Fruit fly (Drosophila melanogaster) whole organism, embryonic: ENCODE data around the gene CG3726.

Experiments used
- Awh ChIP-seq: fragments of 200-800 bp; sonication (Bioruptor generic); IDR thresholded peaks from 2 replicates; pipeline ENCODE4, ENCODE4 v1.3.6; 2022; ENCODE audit warnings: missing biosample characterization, missing genetic modification characterization
- Bgb ChIP-seq: fragments of 200-800 bp; sonication (Bioruptor generic); IDR thresholded peaks from 2 replicates; pipeline ENCODE4 v1.3.6; 2022; ENCODE audit warnings: missing biosample characterization, missing genetic modification characterization; ENCODE audit not compliant: partially characterized antibody
- Blimp-1 ChIP-seq: fragments of 200-800 bp; sonication (Bioruptor generic); optimal IDR thresholded peaks from 3 replicates; lab custom pipeline; 2018; ENCODE audit warnings: missing biosample characterization, missing genetic modification characterization, mild to moderate bottlenecking, moderate library complexity, missing genetic modification reagents
- CG12744 ChIP-seq: fragments of 200-800 bp; sonication (Bioruptor generic); optimal IDR thresholded peaks from 2 replicates; lab custom pipeline; 2016; ENCODE audit warnings: missing biosample characterization, missing genetic modification characterization
- CG14014 ChIP-seq: fragments of 200-800 bp; sonication (Bioruptor generic); IDR thresholded peaks from 2 replicates; pipeline ENCODE4 v1.3.6; 2022; ENCODE audit warnings: missing biosample characterization, missing genetic modification characterization
- CG15269 ChIP-seq: fragments of 200-800 bp; sonication (Bioruptor generic); optimal IDR thresholded peaks from 2 replicates; lab custom pipeline; 2018; ENCODE audit warnings: missing biosample characterization, mild to moderate bottlenecking, missing genetic modification characterization, moderate library complexity
- CG1647 ChIP-seq: fragments of 200-800 bp; sonication (Bioruptor generic); optimal IDR thresholded peaks from 3 replicates; lab custom pipeline; 2016; ENCODE audit warnings: missing biosample characterization, missing genetic modification characterization
- CG17361 ChIP-seq: fragments of 200-800 bp; sonication (Bioruptor generic); IDR thresholded peaks from 3 replicates; pipeline ENCODE4 v1.3.6; 2022; ENCODE audit warnings: missing biosample characterization, missing genetic modification characterization
- CG17802 ChIP-seq: fragments of 200-800 bp; sonication (Bioruptor generic); optimal IDR thresholded peaks from 2 replicates; lab custom pipeline; 2018; ENCODE audit warnings: missing biosample characterization, mild to moderate bottlenecking, missing genetic modification characterization, moderate library complexity
- CG5245 ChIP-seq: fragments of 200-800 bp; sonication (Bioruptor generic); optimal IDR thresholded peaks from 3 replicates; lab custom pipeline; 2016; ENCODE audit warnings: missing biosample characterization, missing genetic modification characterization
- CG6813 ChIP-seq: fragments of 200-800 bp; sonication (Bioruptor generic); optimal IDR thresholded peaks from 2 replicates; lab custom pipeline; 2017; ENCODE audit warnings: missing biosample characterization, missing genetic modification characterization, mild to moderate bottlenecking, moderate library complexity, missing genetic modification reagents
- CG7556 ChIP-seq: fragments of 200-800 bp; sonication (Bioruptor generic); optimal IDR thresholded peaks from 2 replicates; lab custom pipeline; 2017; ENCODE audit warnings: missing biosample characterization, mild to moderate bottlenecking, missing genetic modification characterization
- CG9215 ChIP-seq: fragments of 200-800 bp; sonication (Bioruptor generic); IDR thresholded peaks from 2 replicates; pipeline ENCODE4 v1.3.6; 2022; ENCODE audit warnings: missing biosample characterization, missing genetic modification characterization
- CkIIα-i1 ChIP-seq: fragments of 200-800 bp; sonication (Bioruptor generic); IDR thresholded peaks from 2 replicates; pipeline ENCODE4 v1.3.6; 2022; ENCODE audit warnings: missing biosample characterization, missing genetic modification characterization
- Dll ChIP-seq: fragments of 200-800 bp; sonication (Bioruptor generic); IDR thresholded peaks from 4 replicates; pipeline ENCODE4 v1.3.6; 2022; ENCODE audit warnings: missing biosample characterization, missing genetic modification characterization; ENCODE audit not compliant: partially characterized antibody
- ERR ChIP-seq: fragments of 200-800 bp; sonication (Bioruptor generic); optimal IDR thresholded peaks from 2 replicates; lab custom pipeline; 2016; ENCODE audit warnings: missing biosample characterization, missing genetic modification characterization
- Gsc ChIP-seq: fragments of 200-800 bp; sonication (Bioruptor generic); IDR thresholded peaks from 2 replicates; pipeline ENCODE4 v1.3.6; 2022; ENCODE audit warnings: missing biosample characterization, missing genetic modification characterization
- HLH54F ChIP-seq: fragments of 200-800 bp; sonication (Bioruptor generic); optimal IDR thresholded peaks from 3 replicates; lab custom pipeline; 2016; ENCODE audit warnings: missing biosample characterization, missing genetic modification characterization
- Jarid2 ChIP-seq: fragments of 200-800 bp; sonication (Bioruptor generic); optimal IDR thresholded peaks from 3 replicates; lab custom pipeline; 2017; ENCODE audit warnings: mild to moderate bottlenecking, missing biosample characterization, missing genetic modification reagents, missing genetic modification characterization
- Kr ChIP-seq: fragments of 200-800 bp; sonication (Bioruptor generic); optimal IDR thresholded peaks from 2 replicates; lab custom pipeline; 2017; ENCODE audit warnings: missing biosample characterization, mild to moderate bottlenecking, missing genetic modification characterization
- Lpt ChIP-seq: fragments of >200 bp; optimal IDR thresholded peaks from 2 replicates; lab custom pipeline; 2018; ENCODE audit warnings: missing biosample characterization, missing genetic modification characterization
- MTF-1 ChIP-seq: fragments of 200-800 bp; sonication (Bioruptor generic); optimal IDR thresholded peaks from 2 replicates; lab custom pipeline; 2018; ENCODE audit warnings: missing biosample characterization, mild to moderate bottlenecking, missing genetic modification characterization, borderline replicate concordance
- Nf-YB ChIP-seq: fragments of 200-800 bp; sonication (Bioruptor generic); optimal IDR thresholded peaks from 3 replicates; lab custom pipeline; 2019; ENCODE audit warnings: missing biosample characterization, mild to moderate bottlenecking, missing genetic modification characterization, moderate library complexity
- Scr ChIP-seq: fragments of 200-800 bp; sonication (Bioruptor generic); IDR thresholded peaks from 2 replicates; pipeline ENCODE4 v1.3.6; 2022; ENCODE audit warnings: missing biosample characterization, missing genetic modification characterization; ENCODE audit not compliant: partially characterized antibody
- Sin3A ChIP-seq: fragments of >200 bp; optimal IDR thresholded peaks from 2 replicates; lab custom pipeline; 2018
- Sox102F ChIP-seq: fragments of 200-800 bp; sonication (Bioruptor generic); optimal IDR thresholded peaks from 2 replicates; lab custom pipeline; 2018; ENCODE audit warnings: missing biosample characterization, mild to moderate bottlenecking, missing genetic modification characterization, moderate library complexity
- Ssrp ChIP-seq: fragments of 200-800 bp; sonication (Bioruptor generic); optimal IDR thresholded peaks from 2 replicates; lab custom pipeline; 2018; ENCODE audit warnings: missing biosample characterization, mild to moderate bottlenecking, missing genetic modification characterization, moderate library complexity
- Xrp1 ChIP-seq: fragments of 200-800 bp; sonication (Bioruptor generic); IDR thresholded peaks from 2 replicates; pipeline ENCODE4 v1.3.6; 2022; ENCODE audit warnings: missing biosample characterization, missing genetic modification characterization
- ase ChIP-seq: fragments of 200-800 bp; sonication (Bioruptor generic); IDR thresholded peaks from 3 replicates; pipeline ENCODE4 v1.3.6; 2022; ENCODE audit warnings: missing biosample characterization, missing genetic modification characterization
- bigmax ChIP-seq: fragments of 200-800 bp; sonication (Bioruptor generic); optimal IDR thresholded peaks from 2 replicates; lab custom pipeline; 2018; ENCODE audit warnings: missing biosample characterization, mild to moderate bottlenecking, missing genetic modification characterization
- btn ChIP-seq: fragments of 200-800 bp; sonication (Bioruptor generic); optimal IDR thresholded peaks from 2 replicates; lab custom pipeline; 2016; ENCODE audit warnings: missing biosample characterization, missing genetic modification characterization
- croc ChIP-seq: fragments of 200-800 bp; sonication (Bioruptor generic); conservative IDR thresholded peaks from 3 replicates; pipeline ENCODE4 v1.3.6; 2022; ENCODE audit warnings: missing biosample characterization, missing genetic modification characterization
- cwo ChIP-seq: fragments of 200-800 bp; sonication (Bioruptor generic); optimal IDR thresholded peaks from 3 replicates; lab custom pipeline; 2017; ENCODE audit warnings: missing biosample characterization, missing genetic modification characterization, mild to moderate bottlenecking, moderate library complexity, missing genetic modification reagents
- dmrt99B ChIP-seq: fragments of 200-800 bp; sonication (Bioruptor generic); optimal IDR thresholded peaks from 2 replicates; lab custom pipeline; 2018; ENCODE audit warnings: missing biosample characterization, mild to moderate bottlenecking, missing genetic modification characterization, moderate library complexity
- dysf ChIP-seq: fragments of 200-800 bp; sonication (Bioruptor generic); IDR thresholded peaks from 3 replicates; pipeline ENCODE4 v1.3.6; 2022; ENCODE audit warnings: missing biosample characterization, missing genetic modification characterization
- gro ChIP-seq: fragments of 200-800 bp; sonication (Bioruptor generic); optimal IDR thresholded peaks from 2 replicates; lab custom pipeline; 2016; ENCODE audit warnings: missing biosample characterization, missing genetic modification characterization
- her ChIP-seq: fragments of 200-800 bp; sonication (Bioruptor generic); optimal IDR thresholded peaks from 2 replicates; lab custom pipeline; 2016; ENCODE audit warnings: missing biosample characterization, missing genetic modification characterization
- jing ChIP-seq: fragments of 200-800 bp; sonication (Bioruptor generic); optimal IDR thresholded peaks from 2 replicates; lab custom pipeline; 2018; ENCODE audit warnings: missing biosample characterization, mild to moderate bottlenecking, missing genetic modification characterization
- lbe ChIP-seq: fragments of 200-800 bp; sonication (Bioruptor generic); optimal IDR thresholded peaks from 2 replicates; lab custom pipeline; 2016; ENCODE audit warnings: missing biosample characterization, mild to moderate bottlenecking, missing genetic modification characterization
- maf-S ChIP-seq: fragments of 200-800 bp; sonication (Bioruptor generic); optimal IDR thresholded peaks from 2 replicates; lab custom pipeline; 2016; ENCODE audit warnings: missing biosample characterization, missing genetic modification characterization
- nmo ChIP-seq: fragments of 200-800 bp; sonication (Bioruptor generic); optimal IDR thresholded peaks from 2 replicates; lab custom pipeline; 2018; ENCODE audit warnings: missing biosample characterization, mild to moderate bottlenecking, missing genetic modification characterization, moderate library complexity
- pita ChIP-seq: fragments of 200-800 bp; sonication (Bioruptor generic); optimal IDR thresholded peaks from 2 replicates; lab custom pipeline; 2017; ENCODE audit warnings: missing biosample characterization, mild to moderate bottlenecking, missing genetic modification characterization
- pum ChIP-seq: fragments of 200-800 bp; sonication (Bioruptor generic); optimal IDR thresholded peaks from 2 replicates; lab custom pipeline; 2016; ENCODE audit warnings: missing biosample characterization, missing genetic modification characterization
- run ChIP-seq: fragments of 200-800 bp; sonication (Bioruptor generic); optimal IDR thresholded peaks from 3 replicates; lab custom pipeline; 2018; ENCODE audit warnings: missing biosample characterization, mild to moderate bottlenecking, missing genetic modification characterization
- shn ChIP-seq: fragments of 200-800 bp; sonication (Bioruptor generic); optimal IDR thresholded peaks from 3 replicates; lab custom pipeline; 2016; ENCODE audit warnings: missing biosample characterization, missing genetic modification characterization
- ssp ChIP-seq: fragments of 200-800 bp; sonication (Bioruptor generic); IDR thresholded peaks from 2 replicates; pipeline ENCODE4 v1.3.6; 2022; ENCODE audit warnings: missing biosample characterization, missing genetic modification characterization
- twi ChIP-seq: fragments of 200-800 bp; optimal IDR thresholded peaks from 2 replicates; lab custom pipeline; 2019; ENCODE audit warnings: missing biosample characterization, mild to moderate bottlenecking, missing genetic modification characterization, moderate library complexity
- usp ChIP-seq: fragments of >200 bp; optimal IDR thresholded peaks from 2 replicates; lab custom pipeline; 2017; ENCODE audit warnings: missing biosample characterization, missing genetic modification characterization
- zfh1 ChIP-seq: fragments of 200-800 bp; sonication (Bioruptor generic); IDR thresholded peaks from 3 replicates; pipeline ENCODE4 v1.3.6; 2022; ENCODE audit warnings: missing biosample characterization, missing genetic modification characterization

Gene CG3726

DNA sequence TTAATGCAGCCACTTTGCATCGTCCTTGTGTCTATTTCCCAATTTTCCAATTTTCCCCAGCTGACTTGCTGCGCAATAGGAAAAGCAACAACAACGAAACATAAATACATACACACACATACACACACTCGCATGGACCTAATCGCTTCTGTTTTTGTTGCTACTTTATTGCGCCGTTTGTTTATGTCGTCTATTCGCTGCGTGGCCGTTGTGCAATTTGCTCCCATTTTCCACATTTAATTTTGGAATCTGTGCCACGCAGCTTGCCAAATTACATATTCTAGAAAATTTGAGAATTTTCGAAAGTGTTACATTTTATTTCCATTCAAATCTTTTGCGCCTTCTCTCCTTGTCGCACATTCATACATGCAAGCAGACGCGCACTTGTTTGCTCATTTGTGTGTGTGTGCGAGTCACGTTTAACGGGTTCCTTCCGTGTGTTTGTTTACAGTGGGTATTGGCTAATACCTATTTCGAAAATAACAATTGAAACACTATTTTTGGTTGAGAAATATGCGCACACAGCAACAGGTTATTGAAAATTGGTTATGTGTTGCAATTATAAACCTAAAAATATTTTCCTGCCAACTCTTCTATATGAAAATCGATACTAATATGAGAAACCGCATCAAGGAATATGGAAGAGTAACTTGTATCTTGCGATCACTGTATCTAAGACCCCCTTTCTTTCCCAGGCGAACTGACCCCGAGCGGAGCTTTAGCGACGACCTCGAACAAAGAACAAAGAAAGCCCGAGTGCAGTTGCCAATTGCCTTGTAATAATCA lies 36.6 kb upstream of the CG3726 start (continued):
- TF ChIP-seq MTF-1 (GFP tag; lab: Kevin White, UChicago) (peak; percentile 45), Kr (peak; percentile 9), CkIIα-i1 (GFP tag; lab: Robert Waterston, UW) (no peak), nmo (GFP tag; lab: Kevin White, UChicago) (peak; percentile 22), CG12744 (GFP tag; lab: Kevin White, UChicago) (peak; percentile 26), CG5245 (GFP tag; lab: Kevin White, UChicago) (peak; percentile 11), CG15269 (tag; lab: Kevin White, UChicago) (peak; percentile 62), Lpt (GFP tag; lab: Kevin White, UChicago) (no peak), twi (tag; lab: Kevin White, UChicago) (peak; percentile 21), Awh (GFP tag; lab: Robert Waterston, UW) (no peak), shn (GFP tag; lab: Kevin White, UChicago) (peak; percentile 39), CG6813 (GFP tag; lab: Kevin White, UChicago) (peak; percentile 8), Xrp1 (GFP tag; lab: Robert Waterston, UW) (peak; percentile 65), btn (GFP tag; lab: Kevin White, UChicago) (no peak), ERR (GFP tag; lab: Kevin White, UChicago) (no peak), gro (GFP tag; lab: Kevin White, UChicago) (peak; percentile 7), ase (GFP tag; lab: Robert Waterston, UW) (no peak), Bgb (no peak), Jarid2 (GFP tag; lab: Kevin White, UChicago) (no peak), CG1647 (GFP tag; lab: Kevin White, UChicago) (no peak), pum (GFP tag; lab: Kevin White, UChicago) (peak; percentile 19), lbe (GFP tag; lab: Kevin White, UChicago) (peak; percentile 77), Ssrp (no peak), zfh1 (GFP tag; lab: Robert Waterston, UW) (no peak), run (tag; lab: Kevin White, UChicago) (no peak), croc (GFP tag; lab: Robert Waterston, UW) (0 out of 3 replicates have a peak, but pooled peaks have one; percentile 22), cwo (GFP tag; lab: Kevin White, UChicago) (peak; percentile 97), CG9215 (GFP tag; lab: Robert Waterston, UW) (peak; percentile 19; the same call in 1 of the 2 replicates), Dll (GFP tag; lab: Robert Waterston, UW) (no peak), Gsc (GFP tag; lab: Robert Waterston, UW) (no peak), her (GFP tag; lab: Kevin White, UChicago) (peak; percentile 33), ssp (GFP tag; lab: Robert Waterston, UW) (no peak), CG14014 (GFP tag; lab: Robert Waterston, UW) (peak; percentile 70), maf-S (GFP tag; lab: Kevin White, UChicago) (no peak), dmrt99B (tag; lab: Kevin White, UChicago) (peak; percentile 64), Blimp-1 (GFP tag; lab: Kevin White, UChicago) (peak; percentile 46), dysf (GFP tag; lab: Robert Waterston, UW) (peak; percentile 66; the same call in 2 of the 3 replicates), CG7556 (GFP tag; lab: Kevin White, UChicago) (peak; percentile 55), jing (GFP tag; lab: Kevin White, UChicago) (no peak), bigmax (GFP tag; lab: Kevin White, UChicago) (no peak), pita (GFP tag; lab: Kevin White, UChicago) (no peak), CG17361 (GFP tag; lab: Robert Waterston, UW) (peak; percentile 43; the same call in 2 of the 3 replicates), Scr (GFP tag; lab: Robert Waterston, UW) (no peak), Sox102F (GFP tag; lab: Kevin White, UChicago) (peak; percentile 52), usp (GFP tag; lab: Kevin White, UChicago) (no peak), CG17802 (tag; lab: Kevin White, UChicago) (no peak), Nf-YB (GFP tag; lab: Kevin White, UChicago) (peak; percentile 5), HLH54F (GFP tag; lab: Kevin White, UChicago) (peak; percentile 33), Sin3A (lab: Kevin White, UChicago) (no peak)
